Fruit fly (Drosophila melanogaster) whole organism, wandering third instar larva: ENCODE results near the gene CG42264.

Experiments
- Abd-B ChIP-seq: fragments of >200 bp; optimal IDR thresholded peaks from 2 replicates; lab custom pipeline; 2017; ENCODE audit warnings: missing biosample characterization, missing genetic modification characterization
- CG32264 ChIP-seq: fragments of 200-800 bp; sonication (Bioruptor generic); optimal IDR thresholded peaks from 2 replicates; lab custom pipeline; 2016; ENCODE audit warnings: missing biosample characterization, missing genetic modification characterization
- CrebA ChIP-seq: fragments of 200-800 bp; sonication (Bioruptor generic); optimal IDR thresholded peaks from 2 replicates; lab custom pipeline; 2016; ENCODE audit warnings: missing biosample characterization, mild to moderate bottlenecking, missing genetic modification characterization, borderline replicate concordance
- Dfd ChIP-seq: fragments of >200 bp; optimal IDR thresholded peaks from 2 replicates; lab custom pipeline; 2017; ENCODE audit warnings: missing biosample characterization, missing genetic modification characterization
- GATAd ChIP-seq: sonication (Bioruptor generic); optimal IDR thresholded peaks from 2 replicates; lab custom pipeline; 2016; ENCODE audit warnings: missing biosample characterization, missing genetic modification characterization
- Hnf4 ChIP-seq: fragments of 200-800 bp; sonication (Bioruptor generic); optimal IDR thresholded peaks from 2 replicates; lab custom pipeline; 2016; ENCODE audit warnings: missing biosample characterization, mild to moderate bottlenecking, missing genetic modification characterization
- Hr78 ChIP-seq: fragments of >200 bp; optimal IDR thresholded peaks from 2 replicates; lab custom pipeline; 2017; ENCODE audit warnings: missing biosample characterization, missing genetic modification characterization
- Mio ChIP-seq: sonication (Bioruptor generic); optimal IDR thresholded peaks from 2 replicates; lab custom pipeline; 2016; ENCODE audit warnings: missing biosample characterization, missing genetic modification characterization
- Myc ChIP-seq: fragments of >200 bp; optimal IDR thresholded peaks from 2 replicates; lab custom pipeline; 2017
- N ChIP-seq: fragments of >200 bp; optimal IDR thresholded peaks from 2 replicates; lab custom pipeline; 2018; ENCODE audit warnings: missing biosample characterization, missing external identifiers, missing genetic modification characterization
- OdsH ChIP-seq: fragments of 200-800 bp; sonication (Bioruptor generic); optimal IDR thresholded peaks from 2 replicates; lab custom pipeline; 2016; ENCODE audit warnings: missing biosample characterization, mild to moderate bottlenecking, missing genetic modification characterization
- Rel ChIP-seq, 2 experiments: fragments of 200-800 bp; sonication (Bioruptor generic) in 1 of 2; optimal IDR thresholded peaks; 2 replicates in 1 of 2; 3 replicates in 1 of 2; lab custom pipeline; 2016 to 2019; ENCODE audit warnings: mild to moderate bottlenecking in 2 of 2, missing biosample characterization in 2 of 2, missing genetic modification characterization in 2 of 2, moderate library complexity in 1 of 2
- Vsx2 ChIP-seq: fragments of 200-300, 225-300 bp; sonication (Bioruptor generic); optimal IDR thresholded peaks from 2 replicates; lab custom pipeline; 2018; ENCODE audit warnings: missing biosample characterization, missing genetic modification characterization; ENCODE audit not compliant: partially characterized antibody
- br ChIP-seq: fragments of 200-800 bp; sonication (Bioruptor generic); optimal IDR thresholded peaks from 2 replicates; lab custom pipeline; 2016; ENCODE audit warnings: missing biosample characterization, missing genetic modification characterization
- brk ChIP-seq: fragments of 200-800 bp; sonication (Bioruptor generic); optimal IDR thresholded peaks from 2 replicates; lab custom pipeline; 2016; ENCODE audit warnings: missing biosample characterization, mild to moderate bottlenecking, missing genetic modification characterization
- dl ChIP-seq, 2 experiments: fragments of 175-275, 200-275 bp in 1 of 2; fragments of 200-275 bp in 1 of 2; sonication (Bioruptor generic); optimal IDR thresholded peaks; lab custom pipeline; 2018; ENCODE audit warnings: mild to moderate bottlenecking in 2 of 2, missing biosample characterization in 2 of 2, missing genetic modification characterization in 2 of 2, moderate library complexity in 2 of 2; ENCODE audit not compliant: partially characterized antibody in 2 of 2, insufficient read depth in 1 of 2
- dmrt93B ChIP-seq: fragments of 200-800 bp; sonication (Bioruptor generic); optimal IDR thresholded peaks from 2 replicates; lab custom pipeline; 2018; ENCODE audit warnings: missing biosample characterization, mild to moderate bottlenecking, missing genetic modification characterization
- dsf ChIP-seq: sonication (Bioruptor generic); optimal IDR thresholded peaks from 2 replicates; lab custom pipeline; 2016; ENCODE audit warnings: missing biosample characterization, missing genetic modification characterization, borderline replicate concordance
- ey ChIP-seq: fragments of 200-800 bp; sonication (Bioruptor generic); optimal IDR thresholded peaks from 2 replicates; lab custom pipeline; 2016; ENCODE audit warnings: missing biosample characterization, missing genetic modification characterization
- foxo ChIP-seq, 2 experiments: fragments of 200-800 bp; sonication (Bioruptor generic); optimal IDR thresholded peaks; 2 replicates in 1 of 2; 3 replicates in 1 of 2; lab custom pipeline; 2016 to 2017; ENCODE audit warnings: missing biosample characterization in 2 of 2, missing genetic modification characterization in 2 of 2
- fru ChIP-seq: fragments of 200-800 bp; sonication (Bioruptor generic); optimal IDR thresholded peaks from 3 replicates; lab custom pipeline; 2016; ENCODE audit warnings: missing biosample characterization, mild to moderate bottlenecking, missing genetic modification characterization
- h ChIP-seq: fragments of 200-800 bp; sonication (Bioruptor generic); optimal IDR thresholded peaks from 3 replicates; lab custom pipeline; 2016; ENCODE audit warnings: missing biosample characterization, mild to moderate bottlenecking, missing genetic modification characterization
- jim ChIP-seq: fragments of 175-275, 200-325 bp; sonication (Bioruptor generic); optimal IDR thresholded peaks from 2 replicates; lab custom pipeline; 2016; ENCODE audit warnings: missing biosample characterization, mild to moderate bottlenecking, missing genetic modification characterization
- lola ChIP-seq: fragments of >200 bp; optimal IDR thresholded peaks from 2 replicates; lab custom pipeline; 2017; ENCODE audit warnings: missing biosample characterization, missing genetic modification characterization
- psq ChIP-seq: fragments of 200-800 bp; sonication (Bioruptor generic); optimal IDR thresholded peaks from 3 replicates; lab custom pipeline; 2017; ENCODE audit warnings: missing biosample characterization, mild to moderate bottlenecking, missing genetic modification characterization, moderate library complexity
- rgr ChIP-seq: fragments of 200-800 bp; sonication (Bioruptor generic); optimal IDR thresholded peaks from 3 replicates; lab custom pipeline; 2016; ENCODE audit warnings: missing biosample characterization, mild to moderate bottlenecking, missing genetic modification characterization
- sage ChIP-seq: fragments of 200-800 bp; sonication (Bioruptor generic); optimal IDR thresholded peaks from 2 replicates; lab custom pipeline; 2016; ENCODE audit warnings: missing biosample characterization, mild to moderate bottlenecking, missing genetic modification characterization
- sv ChIP-seq: fragments of 200-800 bp; sonication (Bioruptor generic); optimal IDR thresholded peaks from 3 replicates; lab custom pipeline; 2016; ENCODE audit warnings: missing biosample characterization, missing genetic modification characterization
- tai ChIP-seq: sonication (Bioruptor generic); optimal IDR thresholded peaks from 2 replicates; lab custom pipeline; 2016; ENCODE audit warnings: missing biosample characterization, missing genetic modification characterization
- usp ChIP-seq: fragments of >200 bp; optimal IDR thresholded peaks from 2 replicates; lab custom pipeline; 2017; ENCODE audit warnings: missing biosample characterization, missing genetic modification characterization
- woc ChIP-seq: sonication (Bioruptor generic); optimal IDR thresholded peaks from 2 replicates; lab custom pipeline; 2016; ENCODE audit warnings: missing biosample characterization, mild to moderate bottlenecking, missing genetic modification characterization

The CG42264 gene

DNA sequence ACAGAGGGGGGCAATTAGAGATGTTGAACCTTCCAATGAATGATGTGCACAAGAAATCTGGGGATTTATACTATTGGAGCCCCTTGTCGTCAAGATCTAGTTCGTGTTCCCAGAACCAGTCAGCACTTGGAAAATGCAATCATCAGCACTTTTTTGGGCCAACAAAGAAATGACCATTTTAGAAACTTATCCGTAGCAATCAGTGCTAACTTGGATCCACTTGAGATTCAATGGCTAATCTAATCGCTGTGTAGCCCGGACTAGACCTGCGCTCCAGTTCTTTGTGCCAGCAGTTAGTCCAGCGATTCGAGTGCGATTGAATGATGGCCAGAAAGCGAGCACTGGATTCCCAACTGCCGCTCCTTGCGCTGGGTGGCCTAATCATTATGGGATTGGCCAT lies 44.0 kb downstream of the CG42264 start, which contains the start of gene CG15773:
TSS of gene CG15773 (plus strand) at position 301 of the 400 bp plus-strand sequence.
- no peak for TF ChIP-seq Hr78 (GFP tag; lab: Kevin White, UChicago)
- TF ChIP-seq CG32264 (GFP tag; lab: Kevin White, UChicago), result no peak
- TF ChIP-seq Myc, result no peak
- TF ChIP-seq dsf (GFP tag; lab: Kevin White, UChicago), result no peak
- TF ChIP-seq ey, result no peak
- TF ChIP-seq woc (GFP tag; lab: Kevin White, UChicago), result no peak
- no peak for TF ChIP-seq usp
- TF ChIP-seq Abd-B (GFP tag; lab: Kevin White, UChicago), result no peak
- no peak for TF ChIP-seq sage (GFP tag; lab: Kevin White, UChicago)
- no peak for TF ChIP-seq CrebA (GFP tag; lab: Kevin White, UChicago)
- no peak for TF ChIP-seq GATAd (GFP tag; lab: Kevin White, UChicago)
- no peak for TF ChIP-seq N (GFP tag; lab: Kevin White, UChicago)
- TF ChIP-seq dmrt93B, result no peak
- no peak for TF ChIP-seq jim
- TF ChIP-seq tai, result no peak
- no peak for TF ChIP-seq fru (GFP tag; lab: Kevin White, UChicago)
- TF ChIP-seq dl (GFP tag; optimal IDR thresholded peaks at IDR 0.05; lab: Kevin White, UChicago; ENCODE audit: insufficient read depth in 1 of 2, partially characterized antibody in 2 of 2), result no peak
- TF ChIP-seq brk, result no peak
- TF ChIP-seq, all 38 proteins: peak for 0

DNA sequence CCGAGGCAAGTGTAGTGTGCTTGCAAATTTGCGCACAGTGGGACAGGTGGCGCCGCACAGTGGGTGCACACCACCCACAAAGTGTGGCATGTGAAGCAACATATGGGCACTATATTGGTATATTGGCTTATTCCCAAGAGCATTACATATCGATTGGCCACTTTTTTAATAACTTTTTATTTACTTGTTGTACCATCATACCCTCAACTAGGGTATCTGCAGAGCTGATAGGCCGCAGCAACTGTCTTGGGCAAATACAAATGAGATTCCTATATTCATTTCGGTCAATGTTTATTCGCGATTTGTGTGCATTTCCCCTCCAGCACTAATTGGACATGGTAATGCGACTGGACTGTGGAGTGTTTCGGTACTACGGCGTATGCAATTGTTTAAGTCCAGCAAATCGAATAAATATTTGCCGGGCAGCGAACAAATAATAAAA lies 51.7 kb downstream of the CG42264 start:
- TF ChIP-seq foxo (GFP tag; optimal IDR thresholded peaks at IDR 0.05; lab: Kevin White, UChicago) (peak in 1 of 2 experiments; percentile 76), tai (no peak), fru (GFP tag; lab: Kevin White, UChicago) (peak; percentile 70), psq (GFP tag; lab: Kevin White, UChicago) (peak; percentile 27), h (GFP tag; lab: Kevin White, UChicago) (peak; percentile 70), ey (peak; percentile 74), lola (GFP tag; lab: Kevin White, UChicago) (no peak), Abd-B (GFP tag; lab: Kevin White, UChicago) (no peak), GATAd (GFP tag; lab: Kevin White, UChicago) (no peak), CrebA (GFP tag; lab: Kevin White, UChicago) (no peak), br (peak; percentile 57), jim (no peak), dmrt93B (peak; percentile 38), Hnf4 (GFP tag; lab: Kevin White, UChicago) (peak; percentile 60), dsf (GFP tag; lab: Kevin White, UChicago) (no peak), Myc (no peak), woc (GFP tag; lab: Kevin White, UChicago) (peak; percentile 42), usp (no peak), rgr (GFP tag; lab: Kevin White, UChicago) (peak; percentile 69), OdsH (GFP tag; lab: Kevin White, UChicago) (peak; percentile 34)

DNA sequence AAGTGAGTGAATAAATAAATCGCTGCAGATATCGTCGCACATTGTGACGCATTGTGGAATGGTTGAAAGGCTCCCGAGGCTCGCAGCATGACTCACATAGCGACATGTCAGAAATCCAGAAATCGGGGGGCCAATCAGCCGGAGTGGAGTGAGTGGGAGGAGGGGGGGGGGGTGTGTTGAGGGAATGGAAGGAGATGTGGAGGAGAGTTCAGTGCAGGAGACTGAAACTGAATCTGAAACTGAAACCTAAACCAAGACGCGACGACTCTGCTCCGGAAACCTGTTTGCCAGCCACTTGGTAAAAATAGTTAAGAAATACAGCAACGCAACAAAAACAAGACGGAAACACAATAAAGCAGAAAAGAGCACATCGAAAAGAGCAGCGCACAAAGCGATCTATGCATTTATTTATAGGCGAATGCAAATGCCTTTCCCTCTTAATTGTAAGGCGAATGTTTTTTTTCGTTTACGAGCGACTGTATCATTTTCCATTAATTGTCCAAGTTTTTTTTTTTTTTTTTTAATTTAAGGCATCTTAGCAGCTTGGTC lies 52.2 kb downstream of the CG42264 start:
- TF ChIP-seq sv (GFP tag; lab: Kevin White, UChicago) (no peak), dmrt93B (no peak), br (no peak), h (GFP tag; lab: Kevin White, UChicago) (no peak), woc (GFP tag; lab: Kevin White, UChicago) (no peak), usp (no peak), Mio (no peak), Dfd (GFP tag; lab: Kevin White, UChicago) (no peak), jim (no peak), CrebA (GFP tag; lab: Kevin White, UChicago) (no peak), Hr78 (GFP tag; lab: Kevin White, UChicago) (no peak)
- TF ChIP-seq, all 38 proteins: peak for 0

DNA sequence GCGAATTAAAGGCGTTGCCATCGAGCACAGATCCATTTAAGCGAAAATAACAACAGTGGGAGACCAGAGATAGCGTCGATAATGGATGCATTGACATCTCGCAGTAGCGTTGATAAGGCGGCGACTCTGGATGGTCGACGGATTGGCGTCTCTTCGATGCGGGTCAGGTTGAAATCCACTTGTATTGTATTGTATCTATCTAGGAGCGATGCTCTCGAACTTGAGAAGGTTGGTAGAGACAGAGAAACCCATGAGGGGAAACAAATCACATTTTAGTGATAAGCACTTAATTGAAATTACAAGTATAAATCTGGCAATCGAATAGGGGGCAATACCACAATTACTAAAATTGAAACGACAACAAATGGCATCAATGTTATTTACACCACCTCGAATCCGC lies 52.9 kb downstream of the CG42264 start:
- TF ChIP-seq Rel (GFP tag; optimal IDR thresholded peaks at IDR 0.05; lab: Kevin White, UChicago) (no peak), Rel (tag; optimal IDR thresholded peaks at IDR 0.05; lab: Kevin White, UChicago) (peak; percentile 44), Vsx2 (GFP tag; lab: Kevin White, UChicago) (no peak)
